Worm (Caenorhabditis elegans): Measurements from ENCODE around the gene F47B10.6.

DNA sequence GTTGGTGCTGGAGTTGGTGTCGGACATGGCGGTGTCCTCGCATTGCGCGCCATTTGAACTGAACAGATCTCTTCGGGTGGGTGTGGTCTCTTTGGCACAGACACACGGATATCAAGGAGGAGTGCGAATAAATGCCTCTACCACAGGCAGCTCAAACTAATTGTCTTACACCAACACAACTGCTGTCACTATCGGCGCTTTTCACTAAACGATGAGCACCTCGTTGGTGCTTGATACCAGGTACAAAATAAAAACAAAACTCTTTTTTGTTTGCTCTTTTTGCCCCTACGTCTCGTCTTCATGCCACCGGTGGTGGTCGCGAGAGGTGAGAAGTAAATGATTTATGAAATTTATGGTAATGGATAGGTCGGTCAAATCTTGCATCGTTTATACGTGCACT lies 22.4 kb downstream of the F47B10.6 start, which contains the start of gene F47B10.8:
- TF ChIP-seq unc-62 (GFP tag; optimal IDR thresholded peaks at IDR 0.05) = no peak
- no peak for TF ChIP-seq sptf-1 (tag; optimal IDR thresholded peaks at IDR 0.05)
- no peak for TF ChIP-seq snpc-4 (tag; optimal IDR thresholded peaks at IDR 0.05)
- no peak for TF ChIP-seq pha-4 (tag; optimal IDR thresholded peaks at IDR 0.05)
- no peak for TF ChIP-seq lin-13 (tag; optimal IDR thresholded peaks at IDR 0.05)
- TF ChIP-seq blmp-1 (tag; optimal IDR thresholded peaks at IDR 0.05) = no peak
- no peak for TF ChIP-seq ceh-43 (GFP tag; optimal IDR thresholded peaks at IDR 0.05)
- no peak for TF ChIP-seq sem-2 (GFP tag; optimal IDR thresholded peaks at IDR 0.05)
